Worm (Caenorhabditis elegans) whole organism, L4 larva: ENCODE data around the gene emb-9.

Experiments
- F26F4.8 ChIP-seq: fragments of 200-800 bp; sonication (Bioruptor generic); conservative IDR thresholded peaks from 2 replicates; pipeline ENCODE4 v1.3.6; 2022; ENCODE audit warnings: missing genetic modification characterization, missing compliant biosample characterization
- Y105C5A.15 ChIP-seq: fragments of 200-800 bp; sonication (Bioruptor generic); IDR thresholded peaks from 2 replicates; pipeline ENCODE4 v1.3.6; 2022; ENCODE audit warnings: missing genetic modification characterization, missing compliant biosample characterization
- ZK546.5 ChIP-seq, 2 experiments: sonication (generic microtip); optimal IDR thresholded peaks; 2 replicates each; lab custom pipeline; 2017; ENCODE audit warnings: missing biosample characterization in 2 of 2, missing genetic modification characterization in 2 of 2
- aha-1 ChIP-seq: fragments of 150-350 bp; peaks from one replicate; lab custom pipeline; 2014; ENCODE audit warnings: missing biosample characterization, missing genetic modification characterization
- aly-2 ChIP-seq: sonication (generic microtip); optimal IDR thresholded peaks from 2 replicates; lab custom pipeline; 2018; ENCODE audit warnings: missing biosample characterization, missing genetic modification characterization
- ama-1 ChIP-seq: fragments of 150-350 bp; optimal IDR thresholded peaks from 2 replicates; lab custom pipeline; 2014; ENCODE audit warnings: inconsistent platforms, mixed read lengths
- attf-4 ChIP-seq: sonication (generic microtip); optimal IDR thresholded peaks from 3 replicates; lab custom pipeline; 2017; ENCODE audit warnings: missing biosample characterization, missing genetic modification characterization
- ceh-20 ChIP-seq: fragments of 200-800 bp; sonication (Bioruptor generic); IDR thresholded peaks from 2 replicates; pipeline ENCODE4 v1.3.6; 2022; ENCODE audit warnings: missing genetic modification reagents, missing genetic modification characterization, missing compliant biosample characterization
- cey-2 ChIP-seq: sonication (generic microtip); optimal IDR thresholded peaks from 3 replicates; lab custom pipeline; 2017; ENCODE audit warnings: missing genetic modification characterization, mild to moderate bottlenecking, missing compliant biosample characterization, antibody characterized with exemption, borderline replicate concordance; ENCODE audit not compliant: insufficient read depth
- daf-19 ChIP-seq: fragments of 200-800 bp; sonication (Bioruptor generic); conservative IDR thresholded peaks from 2 replicates; pipeline ENCODE4 v1.3.6; 2022; ENCODE audit warnings: missing genetic modification characterization, missing compliant biosample characterization
- daf-8 ChIP-seq: fragments of 200-800 bp; sonication (Bioruptor generic); IDR thresholded peaks from 2 replicates; pipeline ENCODE4 v1.3.6; 2022; ENCODE audit warnings: missing genetic modification characterization, missing compliant biosample characterization
- dmd-9 ChIP-seq: fragments of 200-800 bp; sonication (Bioruptor generic); IDR thresholded peaks from 2 replicates; pipeline ENCODE4 v1.3.6; 2022; ENCODE audit warnings: missing genetic modification reagents, missing genetic modification characterization, missing compliant biosample characterization
- dve-1 ChIP-seq: sonication (generic microtip); optimal IDR thresholded peaks from 2 replicates; lab custom pipeline; 2017; ENCODE audit warnings: antibody characterized with exemption, mild to moderate bottlenecking, missing genetic modification characterization, missing compliant biosample characterization; ENCODE audit not compliant: insufficient read depth
- egl-27 ChIP-seq: sonication (generic microtip); optimal IDR thresholded peaks from 3 replicates; lab custom pipeline; 2017; ENCODE audit warnings: missing biosample characterization, missing genetic modification reagents, missing genetic modification characterization
- egl-43 ChIP-seq: fragments of 200-800 bp; sonication (Bioruptor generic); IDR thresholded peaks from 2 replicates; pipeline ENCODE4 v1.3.6; 2022; ENCODE audit warnings: missing genetic modification reagents, missing genetic modification characterization, missing compliant biosample characterization
- fkh-10 ChIP-seq: fragments of 150-350 bp; optimal IDR thresholded peaks from 2 replicates; lab custom pipeline; 2014; ENCODE audit warnings: missing biosample characterization, missing genetic modification reagents, missing genetic modification characterization
- hlh-11 ChIP-seq: fragments of 200-800 bp; sonication (Bioruptor generic); optimal IDR thresholded peaks from 2 replicates; lab custom pipeline; 2018; ENCODE audit warnings: mild to moderate bottlenecking, missing genetic modification characterization, missing compliant biosample characterization
- jun-1 ChIP-seq: fragments of 150-350 bp; optimal IDR thresholded peaks from 2 replicates; lab custom pipeline; 2014; ENCODE audit warnings: missing biosample characterization, missing genetic modification reagents, missing genetic modification characterization
- lin-1 ChIP-seq: fragments of 200-800 bp; sonication (Bioruptor generic); IDR thresholded peaks from 2 replicates; pipeline ENCODE4 v1.3.6; 2022; ENCODE audit warnings: missing genetic modification reagents, missing genetic modification characterization, missing compliant biosample characterization
- lin-13 ChIP-seq: fragments of 150-350 bp; optimal IDR thresholded peaks from 2 replicates; lab custom pipeline; 2014; ENCODE audit warnings: missing biosample characterization, missing genetic modification reagents, missing genetic modification characterization
- lin-38 ChIP-seq: fragments of 200-800 bp; sonication (Bioruptor generic); IDR thresholded peaks from 2 replicates; pipeline ENCODE4 v1.3.6; 2022; ENCODE audit warnings: missing genetic modification reagents, missing genetic modification characterization, missing compliant biosample characterization
- lin-39 ChIP-seq: fragments of 150-350 bp; optimal IDR thresholded peaks from 2 replicates; lab custom pipeline; 2014; ENCODE audit warnings: missing biosample characterization, missing genetic modification reagents, missing genetic modification characterization
- lir-3 ChIP-seq: sonication (generic microtip); optimal IDR thresholded peaks from 2 replicates; lab custom pipeline; 2016; ENCODE audit warnings: mild to moderate bottlenecking, missing genetic modification characterization, missing compliant biosample characterization
- mdt-29 ChIP-seq: fragments of 200-800 bp; sonication (Bioruptor generic); IDR thresholded peaks from 2 replicates; pipeline ENCODE4 v1.3.6; 2022; ENCODE audit warnings: missing genetic modification reagents, missing genetic modification characterization, missing compliant biosample characterization
- mes-2 ChIP-seq: sonication (generic microtip); optimal IDR thresholded peaks from 2 replicates; lab custom pipeline; 2016; ENCODE audit warnings: missing genotype, mild to moderate bottlenecking, missing genetic modification characterization, missing compliant biosample characterization; ENCODE audit not compliant: poor library complexity, severe bottlenecking
- nhr-111 ChIP-seq: fragments of 200-800 bp; sonication (Bioruptor generic); optimal IDR thresholded peaks from 2 replicates; lab custom pipeline; 2018; ENCODE audit warnings: mild to moderate bottlenecking, missing genetic modification characterization, missing compliant biosample characterization
- nhr-25 ChIP-seq: sonication (generic microtip); optimal IDR thresholded peaks from 2 replicates; lab custom pipeline; 2017; ENCODE audit warnings: missing genetic modification characterization, mild to moderate bottlenecking, missing compliant biosample characterization, antibody characterized with exemption, moderate library complexity, borderline replicate concordance; ENCODE audit not compliant: insufficient read depth
- nhr-42 ChIP-seq: fragments of 200-800 bp; sonication (Bioruptor generic); IDR thresholded peaks from 2 replicates; pipeline ENCODE4 v1.3.6; 2022; ENCODE audit warnings: missing genetic modification characterization, missing compliant biosample characterization
- rbr-2 ChIP-seq: sonication (generic microtip); optimal IDR thresholded peaks from 2 replicates; lab custom pipeline; 2016; ENCODE audit warnings: missing genotype, missing genetic modification characterization, missing compliant biosample characterization
- saeg-2 ChIP-seq: fragments of 200-800 bp; sonication (Bioruptor generic); IDR thresholded peaks from 2 replicates; pipeline ENCODE4 v1.3.6; 2022; ENCODE audit warnings: missing genetic modification reagents, missing genetic modification characterization, missing compliant biosample characterization
- sdz-12 ChIP-seq: fragments of 200-800 bp; sonication (Bioruptor generic); optimal IDR thresholded peaks from 2 replicates; lab custom pipeline; 2018; ENCODE audit warnings: mild to moderate bottlenecking, missing genetic modification characterization, missing compliant biosample characterization
- set-16 ChIP-seq: fragments of 200-800 bp; sonication (Bioruptor generic); IDR thresholded peaks from 2 replicates; pipeline ENCODE4 v1.3.6; 2022; ENCODE audit warnings: missing genetic modification reagents, missing genetic modification characterization, missing compliant biosample characterization
- spr-1 ChIP-seq: sonication (generic microtip); optimal IDR thresholded peaks from 2 replicates; lab custom pipeline; 2016; ENCODE audit warnings: mild to moderate bottlenecking, missing genetic modification characterization, missing compliant biosample characterization
- tag-97 ChIP-seq: fragments of 200-800 bp; sonication (Bioruptor generic); IDR thresholded peaks from 2 replicates; pipeline ENCODE4 v1.3.6; 2022; ENCODE audit warnings: missing genetic modification characterization, missing compliant biosample characterization
- unc-39 ChIP-seq: sonication (generic microtip); optimal IDR thresholded peaks from 2 replicates; lab custom pipeline; 2017; ENCODE audit warnings: missing biosample characterization, missing genetic modification characterization
- unc-62 ChIP-seq, 3 experiments: fragments of 150-350 bp in 1 of 3; sonication (generic microtip); optimal IDR thresholded peaks in 2 of 3; peaks in 1 of 3; 1 replicate in 1 of 3; 2 replicates in 2 of 3; lab custom pipeline; 2014 to 2017; ENCODE audit warnings: missing biosample characterization in 3 of 3, missing genetic modification characterization in 3 of 3, missing genetic modification reagents in 3 of 3, missing genotype in 1 of 3
- vab-7 ChIP-seq: fragments of 200-800 bp; sonication (Bioruptor generic); IDR thresholded peaks from 2 replicates; pipeline ENCODE4 v1.3.6; 2022; ENCODE audit warnings: missing genetic modification reagents, missing genetic modification characterization, missing compliant biosample characterization
- zfp-3 ChIP-seq: fragments of 200-800 bp; sonication (Bioruptor generic); conservative IDR thresholded peaks from 2 replicates; pipeline ENCODE4 v1.3.6; 2022; ENCODE audit warnings: missing genetic modification reagents, missing genetic modification characterization, missing compliant biosample characterization

Gene emb-9

ce11 chrIII:9346722-9347121 is 2.5 kb upstream of the emb-9 start:
- TF ChIP-seq set-16 (GFP tag; lab: Robert Waterston, UW) = peak; percentile 34; the same call in 1 of the 2 replicates
- TF ChIP-seq hlh-11 = peak; percentile 35
- TF ChIP-seq aha-1 (tag; lab: Kevin White, UChicago) = peak; percentile 53
- TF ChIP-seq egl-27 (tag; lab: Kevin White, UChicago) = no peak
- peak; percentile 17 for TF ChIP-seq mes-2 (tag; lab: Kevin White, UChicago)
- TF ChIP-seq fkh-10 (GFP tag; lab: Kevin White, UChicago) = no peak
- TF ChIP-seq F26F4.8 (GFP tag; lab: Robert Waterston, UW) = no peak

- TF ChIP-seq unc-62 (GFP tag; optimal IDR thresholded peaks at IDR 0.05 in 1 of 2; lab: Kevin White, UChicago) (peak in 1 of 2 experiments; percentile 83), unc-62 (tag; optimal IDR thresholded peaks at IDR 0.05; lab: Kevin White, UChicago) (no peak), hlh-11 (peak; percentile 16), lin-1 (no peak), nhr-42 (GFP tag; lab: Robert Waterston, UW) (no peak)
These were observed 1.9 kb upstream of the emb-9 start for ce11 chrIII:9346114-9346513.

ce11 chrIII:9340025-9340424 is 4.2 kb downstream of the emb-9 start:
- no peak for TF ChIP-seq unc-39
- no peak for TF ChIP-seq egl-43 (GFP tag; lab: Robert Waterston, UW)
- no peak for TF ChIP-seq saeg-2 (GFP tag; lab: Robert Waterston, UW)
- TF ChIP-seq unc-62 (GFP tag; optimal IDR thresholded peaks at IDR 0.05 in 1 of 2; lab: Kevin White, UChicago) = peak in 1 of 2 experiments; percentile 93
- TF ChIP-seq unc-62 (tag; optimal IDR thresholded peaks at IDR 0.05; lab: Kevin White, UChicago) = no peak

- peak in 1 of 2 experiments; percentile 92 for TF ChIP-seq unc-62 (GFP tag; optimal IDR thresholded peaks at IDR 0.05 in 1 of 2; lab: Kevin White, UChicago)
- TF ChIP-seq unc-62 (tag; optimal IDR thresholded peaks at IDR 0.05; lab: Kevin White, UChicago) = no peak
- no peak for TF ChIP-seq lir-3 (tag; lab: Kevin White, UChicago)
These were observed 6.3 kb downstream of the emb-9 start for ce11 chrIII:9337968-9338367.

- TF ChIP-seq unc-62 (GFP tag; optimal IDR thresholded peaks at IDR 0.05 in 1 of 2; lab: Kevin White, UChicago) (peak in 1 of 2 experiments; percentile 95), unc-62 (tag; optimal IDR thresholded peaks at IDR 0.05; lab: Kevin White, UChicago) (no peak), rbr-2 (tag; lab: Kevin White, UChicago) (no peak)
These were observed 7.4 kb downstream of the emb-9 start for ce11 chrIII:9336807-9337206.

ce11 chrIII:9335076-9335475 is 9.2 kb downstream of the emb-9 start:
- no peak for TF ChIP-seq lin-13 (GFP tag; lab: Kevin White, UChicago)
- TF ChIP-seq dve-1 = no peak
- no peak for TF ChIP-seq cey-2
- no peak for TF ChIP-seq ZK546.5 (tag; optimal IDR thresholded peaks at IDR 0.05; lab: Kevin White, UChicago)
- no peak for TF ChIP-seq dmd-9
- TF ChIP-seq spr-1 (tag; lab: Kevin White, UChicago) = no peak
- TF ChIP-seq, all 104 proteins: peak for 0

- TF ChIP-seq zfp-3 (GFP tag; lab: Robert Waterston, UW) (no peak), attf-4 (tag; lab: Kevin White, UChicago) (no peak), daf-19 (GFP tag; lab: Robert Waterston, UW) (no peak), nhr-25 (tag; lab: Kevin White, UChicago) (no peak), lin-39 (tag; lab: Kevin White, UChicago) (no peak), tag-97 (no peak), sdz-12 (GFP tag; lab: Kevin White, UChicago) (no peak), jun-1 (tag; lab: Kevin White, UChicago) (no peak), mdt-29 (GFP tag; lab: Robert Waterston, UW) (no peak), lin-38 (no peak), ceh-20 (GFP tag; lab: Robert Waterston, UW) (no peak), Y105C5A.15 (GFP tag; lab: Robert Waterston, UW) (no peak), ama-1 (no peak), nhr-111 (GFP tag; lab: Kevin White, UChicago) (no peak), aly-2 (tag; lab: Kevin White, UChicago) (no peak), vab-7 (GFP tag; lab: Robert Waterston, UW) (no peak), daf-8 (GFP tag; lab: Robert Waterston, UW) (no peak)
- TF ChIP-seq, all 104 proteins: peak for 0
These were observed 10.1 kb downstream of the emb-9 start, which contains the start of gene elo-4 for ce11 chrIII:9334174-9334573. TSS of gene elo-4 (minus strand) at chrIII:9334274.
